Fruit fly (Drosophila melanogaster): Measurements from ENCODE around the gene PNUTS.

PNUTS gene

DNA sequence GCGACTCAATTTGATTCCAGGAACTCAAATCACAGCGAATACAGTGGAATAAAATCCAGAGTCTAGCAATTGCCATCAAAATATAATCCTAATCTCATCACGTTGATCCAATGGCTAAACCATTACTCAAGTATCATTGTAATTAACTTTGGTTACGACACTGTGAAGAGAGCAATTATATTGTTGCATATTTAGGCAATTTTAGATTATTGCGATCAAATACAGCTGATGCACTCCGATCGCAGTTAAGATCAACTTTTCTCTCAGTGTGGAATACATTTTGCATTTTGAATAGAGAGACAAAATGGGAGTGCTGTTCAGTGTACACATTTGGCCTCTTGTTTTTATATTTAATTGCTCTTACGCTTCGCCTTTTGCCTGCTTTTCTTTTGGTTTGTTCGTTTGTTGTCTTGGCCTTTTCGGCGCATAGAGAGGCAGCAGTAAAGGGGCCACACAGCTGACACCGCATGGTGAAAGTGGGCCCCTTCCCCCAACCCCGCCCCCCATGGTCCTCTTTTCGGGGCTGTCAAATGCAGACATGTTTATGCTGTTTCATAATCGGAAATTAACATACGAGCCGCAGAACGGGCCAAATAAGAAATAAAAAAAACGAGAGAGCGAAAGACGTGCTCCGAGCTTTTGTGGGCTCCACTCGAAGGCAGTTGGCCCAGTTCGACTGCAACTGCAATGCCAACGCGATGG is 23.9 kb upstream of the PNUTS start:
- TF ChIP-seq Opbp (GFP tag; IDR thresholded peaks at IDR 0.05; ENCODE audit: partially characterized antibody) (no peak), Camta (GFP tag; optimal IDR thresholded peaks at IDR 0.05) (peak; percentile 73), PHDP (tag; optimal IDR thresholded peaks at IDR 0.05) (peak; percentile 74), BtbVII (GFP tag; optimal IDR thresholded peaks at IDR 0.05) (peak; percentile 37), Xbp1 (GFP tag; optimal IDR thresholded peaks at IDR 0.05) (peak; percentile 48), Dbx (GFP tag; IDR thresholded peaks at IDR 0.05) (no peak), knrl (GFP tag; IDR thresholded peaks at IDR 0.05; ENCODE audit: partially characterized antibody) (no peak), zen (tag; optimal IDR thresholded peaks at IDR 0.05) (no peak), CG3838 (GFP tag; optimal IDR thresholded peaks at IDR 0.05) (no peak), gsb (GFP tag; IDR thresholded peaks at IDR 0.05) (no peak), CG13123 (GFP tag; optimal IDR thresholded peaks at IDR 0.05) (peak; percentile 31), phol (tag; optimal IDR thresholded peaks at IDR 0.05) (peak; percentile 81), CG11456 (GFP tag; IDR thresholded peaks at IDR 0.05) (no peak), az2 (GFP tag; optimal IDR thresholded peaks at IDR 0.05) (peak; percentile 68), Elba2 (GFP tag; optimal IDR thresholded peaks at IDR 0.05) (no peak), gfzf (GFP tag; optimal IDR thresholded peaks at IDR 0.05) (no peak), ranshi (GFP tag; IDR thresholded peaks at IDR 0.05) (no peak), pzg (GFP tag; optimal IDR thresholded peaks at IDR 0.05) (no peak), gcm (GFP tag; optimal IDR thresholded peaks at IDR 0.05) (no peak), HLH3B (GFP tag; IDR thresholded peaks at IDR 0.05) (peak; percentile 9; the same call in 1 of the 2 replicates), lilli (GFP tag; optimal IDR thresholded peaks at IDR 0.05) (peak; percentile 49), CG15514 (GFP tag; optimal IDR thresholded peaks at IDR 0.05) (no peak), Six4 (GFP tag; optimal IDR thresholded peaks at IDR 0.05) (no peak), grau (tag; optimal IDR thresholded peaks at IDR 0.05) (peak; percentile 62), Blimp-1 (GFP tag; optimal IDR thresholded peaks at IDR 0.05) (peak; percentile 80), CG10431 (GFP tag; optimal IDR thresholded peaks at IDR 0.05) (no peak), CG10267 (tag; optimal IDR thresholded peaks at IDR 0.05) (peak; percentile 42), chn (GFP tag; optimal IDR thresholded peaks at IDR 0.05) (peak; percentile 29), Vsx1 (GFP tag; optimal IDR thresholded peaks at IDR 0.05) (peak; percentile 15), en (GFP tag; optimal IDR thresholded peaks at IDR 0.05) (peak; percentile 62), jumu (GFP tag; optimal IDR thresholded peaks at IDR 0.05) (no peak), CG17328 (GFP tag; IDR thresholded peaks at IDR 0.05) (peak; percentile 59; the same call in 1 of the 2 replicates), CG4820 (GFP tag; optimal IDR thresholded peaks at IDR 0.05) (peak; percentile 54), jigr1 (GFP tag; IDR thresholded peaks at IDR 0.05) (no peak), CG8359 (GFP tag; optimal IDR thresholded peaks at IDR 0.05; ENCODE audit: borderline replicate concordance) (no peak), pros (GFP tag; optimal IDR thresholded peaks at IDR 0.05) (no peak), emc (GFP tag; optimal IDR thresholded peaks at IDR 0.05) (no peak), Chrac-16 (GFP tag; optimal IDR thresholded peaks at IDR 0.05) (peak; percentile 52), ERR (GFP tag; optimal IDR thresholded peaks at IDR 0.05) (no peak), otp (GFP tag; IDR thresholded peaks at IDR 0.05) (peak; percentile 31; the same call in 1 of the 3 replicates), cas (GFP tag; IDR thresholded peaks at IDR 0.05) (no peak), NFAT (GFP tag; IDR thresholded peaks at IDR 0.05) (0 out of 2 replicates have a peak, but pooled peaks have one; percentile 30), CG33213 (GFP tag; optimal IDR thresholded peaks at IDR 0.05) (peak; percentile 39), MESR4 (GFP tag; optimal IDR thresholded peaks at IDR 0.05) (no peak), CG4707 (GFP tag; optimal IDR thresholded peaks at IDR 0.05) (peak; percentile 58), CG16863 (GFP tag; optimal IDR thresholded peaks at IDR 0.05) (peak; percentile 30), trh (GFP tag; optimal IDR thresholded peaks at IDR 0.05) (no peak), pnt (GFP tag; optimal IDR thresholded peaks at IDR 0.05) (peak; percentile 69), Drgx (GFP tag; IDR thresholded peaks at IDR 0.05) (peak; percentile 42; the same call in 1 of the 2 replicates), CG10321 (GFP tag; IDR thresholded peaks at IDR 0.05) (no peak)

All from whole organism, embryonic.